Fruit fly (Drosophila melanogaster) whole organism, embryonic: ENCODE data around the gene Iyd.

Experiments
- Abd-B ChIP-seq: fragments of 200-800 bp; sonication (Bioruptor generic); optimal IDR thresholded peaks from 2 replicates; lab custom pipeline; 2018; ENCODE audit warnings: missing biosample characterization, mild to moderate bottlenecking, missing genetic modification characterization, moderate library complexity
- Bgb ChIP-seq: fragments of 200-800 bp; sonication (Bioruptor generic); IDR thresholded peaks from 2 replicates; pipeline ENCODE4 v1.3.6; 2022; ENCODE audit warnings: missing biosample characterization, missing genetic modification characterization; ENCODE audit not compliant: partially characterized antibody
- Blimp-1 ChIP-seq: fragments of 200-800 bp; sonication (Bioruptor generic); optimal IDR thresholded peaks from 3 replicates; lab custom pipeline; 2018; ENCODE audit warnings: missing biosample characterization, missing genetic modification characterization, mild to moderate bottlenecking, moderate library complexity, missing genetic modification reagents
- Bteb2 ChIP-seq: fragments of 200-800 bp; sonication (Bioruptor generic); optimal IDR thresholded peaks from 2 replicates; lab custom pipeline; 2016; ENCODE audit warnings: missing biosample characterization, missing genetic modification characterization
- CG1024 ChIP-seq: fragments of 200-800 bp; sonication (Bioruptor generic); IDR thresholded peaks from 2 replicates; pipeline ENCODE4 v1.3.6; 2022; ENCODE audit warnings: missing biosample characterization, missing genetic modification characterization
- CG10543 ChIP-seq: fragments of 200-800 bp; sonication (Bioruptor generic); optimal IDR thresholded peaks from 3 replicates; lab custom pipeline; 2017; ENCODE audit warnings: missing biosample characterization, mild to moderate bottlenecking, missing genetic modification characterization, moderate library complexity
- CG11504 ChIP-seq: fragments of 200-800 bp; sonication (Bioruptor generic); optimal IDR thresholded peaks from 3 replicates; lab custom pipeline; 2019; ENCODE audit warnings: missing biosample characterization, mild to moderate bottlenecking, missing genetic modification characterization, moderate library complexity
- CG12104 ChIP-seq: fragments of 200-800 bp; sonication (Bioruptor generic); optimal IDR thresholded peaks from 3 replicates; lab custom pipeline; 2016; ENCODE audit warnings: missing biosample characterization, missing genetic modification characterization
- CG12769 ChIP-seq: fragments of 200-800 bp; sonication (Bioruptor generic); optimal IDR thresholded peaks from 2 replicates; lab custom pipeline; 2019; ENCODE audit warnings: missing biosample characterization, mild to moderate bottlenecking, missing genetic modification characterization, moderate library complexity
- CG13296 ChIP-seq: fragments of 200-800 bp; sonication (Bioruptor generic); optimal IDR thresholded peaks from 3 replicates; lab custom pipeline; 2018; ENCODE audit warnings: missing biosample characterization, mild to moderate bottlenecking, missing genetic modification characterization
- CG17361 ChIP-seq: fragments of 200-800 bp; sonication (Bioruptor generic); IDR thresholded peaks from 3 replicates; pipeline ENCODE4 v1.3.6; 2022; ENCODE audit warnings: missing biosample characterization, missing genetic modification characterization
- CG17568 ChIP-seq: fragments of 200-800 bp; sonication (Bioruptor generic); optimal IDR thresholded peaks from 2 replicates; lab custom pipeline; 2018; ENCODE audit warnings: missing biosample characterization, mild to moderate bottlenecking, missing genetic modification characterization, moderate library complexity
- CG2129 ChIP-seq: fragments of 200-800 bp; sonication (Bioruptor generic); IDR thresholded peaks from 2 replicates; pipeline ENCODE4 v1.3.6; 2022; ENCODE audit warnings: missing biosample characterization, missing genetic modification characterization; ENCODE audit not compliant: partially characterized antibody
- CG2199 ChIP-seq: fragments of 200-800 bp; sonication (Bioruptor generic); IDR thresholded peaks from 3 replicates; pipeline ENCODE4 v1.3.6; 2022; ENCODE audit warnings: missing biosample characterization, missing genetic modification characterization
- CG4404 ChIP-seq: fragments of 200-800 bp; sonication (Bioruptor generic); IDR thresholded peaks from 2 replicates; pipeline ENCODE4 v1.3.6; 2022; ENCODE audit warnings: missing biosample characterization, missing genetic modification characterization
- CG6854 ChIP-seq: fragments of 200-800 bp; sonication (Bioruptor generic); optimal IDR thresholded peaks from 3 replicates; lab custom pipeline; 2017; ENCODE audit warnings: missing biosample characterization, mild to moderate bottlenecking, missing genetic modification characterization
- CG9609 ChIP-seq: fragments of 200-800 bp; sonication (Bioruptor generic); optimal IDR thresholded peaks from 3 replicates; lab custom pipeline; 2016; ENCODE audit warnings: missing biosample characterization, missing genetic modification characterization
- Dip3 ChIP-seq: fragments of 200-800 bp; sonication (Bioruptor generic); optimal IDR thresholded peaks from 3 replicates; lab custom pipeline; 2016; ENCODE audit warnings: missing biosample characterization, missing genetic modification characterization
- Hr3 ChIP-seq: fragments of 200-800 bp; sonication (Bioruptor generic); optimal IDR thresholded peaks from 3 replicates; lab custom pipeline; 2016; ENCODE audit warnings: missing biosample characterization, missing genetic modification characterization
- Hr78 ChIP-seq, 2 experiments: fragments of 200-800 bp in 1 of 2; fragments of >200 bp in 1 of 2; sonication (Bioruptor generic) in 1 of 2; optimal IDR thresholded peaks; 2 replicates each; lab custom pipeline; 2017 to 2019; ENCODE audit warnings: missing biosample characterization in 2 of 2, missing genetic modification characterization in 2 of 2, mild to moderate bottlenecking in 1 of 2, moderate library complexity in 1 of 2
- Jarid2 ChIP-seq: fragments of 200-800 bp; sonication (Bioruptor generic); optimal IDR thresholded peaks from 3 replicates; lab custom pipeline; 2017; ENCODE audit warnings: mild to moderate bottlenecking, missing biosample characterization, missing genetic modification reagents, missing genetic modification characterization
- NfI ChIP-seq: fragments of 200-800 bp; sonication (Bioruptor generic); optimal IDR thresholded peaks from 3 replicates; lab custom pipeline; 2018; ENCODE audit warnings: missing biosample characterization, mild to moderate bottlenecking, missing genetic modification characterization, moderate library complexity
- Oaz ChIP-seq: fragments of 200-800 bp; sonication (Bioruptor generic); IDR thresholded peaks from 2 replicates; pipeline ENCODE4 v1.3.6; 2022; ENCODE audit warnings: missing biosample characterization, missing genetic modification characterization
- Scr ChIP-seq: fragments of 200-800 bp; sonication (Bioruptor generic); IDR thresholded peaks from 2 replicates; pipeline ENCODE4 v1.3.6; 2022; ENCODE audit warnings: missing biosample characterization, missing genetic modification characterization; ENCODE audit not compliant: partially characterized antibody
- Sox102F ChIP-seq: fragments of 200-800 bp; sonication (Bioruptor generic); optimal IDR thresholded peaks from 2 replicates; lab custom pipeline; 2018; ENCODE audit warnings: missing biosample characterization, mild to moderate bottlenecking, missing genetic modification characterization, moderate library complexity
- ac ChIP-seq: fragments of 200-800 bp; sonication (Bioruptor generic); optimal IDR thresholded peaks from 3 replicates; lab custom pipeline; 2017; ENCODE audit warnings: missing biosample characterization, mild to moderate bottlenecking, missing genetic modification characterization
- aop ChIP-seq: fragments of 200-800 bp; sonication (Bioruptor generic); IDR thresholded peaks from 2 replicates; pipeline ENCODE4 v1.3.6; 2022; ENCODE audit warnings: missing biosample characterization, missing genetic modification characterization
- ash1 ChIP-seq: fragments of 200-800 bp; sonication (Bioruptor generic); optimal IDR thresholded peaks from 2 replicates; lab custom pipeline; 2018; ENCODE audit warnings: missing biosample characterization, mild to moderate bottlenecking, missing genetic modification characterization
- bab2 ChIP-seq: fragments of 200-800 bp; sonication (Bioruptor generic); optimal IDR thresholded peaks from 2 replicates; lab custom pipeline; 2016; ENCODE audit warnings: missing biosample characterization, missing genetic modification characterization
- bsh ChIP-seq, 2 experiments: fragments of 200-800 bp; sonication (Bioruptor generic); optimal IDR thresholded peaks; 2 replicates each; lab custom pipeline; 2017 to 2018; ENCODE audit warnings: mild to moderate bottlenecking in 2 of 2, missing biosample characterization in 2 of 2, missing genetic modification characterization in 2 of 2, moderate library complexity in 1 of 2
- croc ChIP-seq: fragments of 200-800 bp; sonication (Bioruptor generic); conservative IDR thresholded peaks from 3 replicates; pipeline ENCODE4 v1.3.6; 2022; ENCODE audit warnings: missing biosample characterization, missing genetic modification characterization
- fd102C ChIP-seq: fragments of 200-800 bp; sonication (Bioruptor generic); optimal IDR thresholded peaks from 2 replicates; lab custom pipeline; 2018; ENCODE audit warnings: missing biosample characterization, mild to moderate bottlenecking, missing genetic modification characterization, moderate library complexity
- fd3F ChIP-seq: fragments of 200-800 bp; sonication (Bioruptor generic); optimal IDR thresholded peaks from 2 replicates; lab custom pipeline; 2018; ENCODE audit warnings: missing biosample characterization, mild to moderate bottlenecking, missing genetic modification characterization, moderate library complexity
- gce ChIP-seq: fragments of 200-800 bp; sonication (Bioruptor generic); IDR thresholded peaks from 3 replicates; pipeline ENCODE4 v1.3.6; 2022; ENCODE audit warnings: missing biosample characterization, missing genetic modification characterization
- ken ChIP-seq: fragments of 200-800 bp; sonication (Bioruptor generic); IDR thresholded peaks from 3 replicates; pipeline ENCODE4 v1.3.6; 2022; ENCODE audit warnings: missing biosample characterization, missing genetic modification characterization
- kni ChIP-seq: fragments of 200-800 bp; sonication (Bioruptor generic); optimal IDR thresholded peaks from 3 replicates; lab custom pipeline; 2017; ENCODE audit warnings: mild to moderate bottlenecking, missing biosample characterization, missing genetic modification reagents, missing genetic modification characterization
- luna ChIP-seq: fragments of 200-800 bp; sonication (Bioruptor generic); optimal IDR thresholded peaks from 2 replicates; lab custom pipeline; 2016; ENCODE audit warnings: missing biosample characterization, missing genetic modification characterization
- onecut ChIP-seq: fragments of 200-800 bp; sonication (Bioruptor generic); IDR thresholded peaks from 2 replicates; pipeline ENCODE4 v1.3.6; 2022; ENCODE audit warnings: missing biosample characterization, missing genetic modification characterization
- org-1 ChIP-seq: fragments of 200-800 bp; sonication (Bioruptor generic); optimal IDR thresholded peaks from 2 replicates; lab custom pipeline; 2017; ENCODE audit warnings: missing biosample characterization, missing genetic modification characterization
- pan ChIP-seq, 4 experiments: fragments of >200 bp in 3 of 4; fragments of 200-800 bp in 1 of 4; sonication (Bioruptor generic) in 1 of 4; optimal IDR thresholded peaks in 3 of 4; IDR thresholded peaks in 1 of 4; 2 replicates each; pipeline versions ENCODE4 v1.3.6 to Lab custom; 2017 to 2022; ENCODE audit warnings: missing biosample characterization in 2 of 4, missing genetic modification characterization in 2 of 4, mixed read lengths in 1 of 4
- pnt ChIP-seq: fragments of 200-800 bp; sonication (Bioruptor generic); optimal IDR thresholded peaks from 3 replicates; lab custom pipeline; 2016; ENCODE audit warnings: missing biosample characterization, missing genetic modification characterization
- ro ChIP-seq: fragments of 200-800 bp; sonication (Bioruptor generic); IDR thresholded peaks from 2 replicates; pipeline ENCODE4 v1.3.6; 2022; ENCODE audit warnings: missing biosample characterization, missing genetic modification characterization
- sd ChIP-seq: fragments of 200-800 bp; sonication (Bioruptor generic); optimal IDR thresholded peaks from 3 replicates; lab custom pipeline; 2018; ENCODE audit warnings: missing biosample characterization, mild to moderate bottlenecking, missing genetic modification characterization, moderate library complexity
- sqz ChIP-seq: fragments of 200-800 bp; sonication (Bioruptor generic); optimal IDR thresholded peaks from 3 replicates; lab custom pipeline; 2018; ENCODE audit warnings: missing biosample characterization, mild to moderate bottlenecking, missing genetic modification characterization
- tll ChIP-seq, 2 experiments: fragments of 200-800 bp in 1 of 2; fragments of >200 bp in 1 of 2; sonication (Bioruptor generic) in 1 of 2; optimal IDR thresholded peaks; 2 replicates each; lab custom pipeline; 2017 to 2019; ENCODE audit warnings: missing biosample characterization in 2 of 2, missing genetic modification characterization in 2 of 2, mild to moderate bottlenecking in 1 of 2, moderate library complexity in 1 of 2
- ttk ChIP-seq: fragments of 200-800 bp; sonication (Bioruptor generic); IDR thresholded peaks from 2 replicates; pipeline ENCODE4 v2.1.2; 2022; ENCODE audit warnings: missing biosample characterization, missing genetic modification characterization
- vnd ChIP-seq: fragments of 200-800 bp; sonication (Bioruptor generic); IDR thresholded peaks from 3 replicates; pipeline ENCODE4 v1.3.6; 2022; ENCODE audit warnings: missing biosample characterization, missing genetic modification characterization; ENCODE audit not compliant: partially characterized antibody
- wek ChIP-seq: fragments of 200-800 bp; sonication (Bioruptor generic); optimal IDR thresholded peaks from 3 replicates; lab custom pipeline; 2018; ENCODE audit warnings: missing biosample characterization, mild to moderate bottlenecking, missing genetic modification characterization, moderate library complexity
- zen2 ChIP-seq: fragments of 200-800 bp; sonication (Bioruptor generic); IDR thresholded peaks from 3 replicates; pipeline ENCODE4 v1.3.6; 2022; ENCODE audit warnings: missing biosample characterization, missing genetic modification characterization; ENCODE audit not compliant: partially characterized antibody

Iyd gene

dm6 chr3L:11123088-11123487 is 27.0 kb upstream of the Iyd start, which contains the start of the genes Ufd1 and NaPi-III (continued):
- TF ChIP-seq CG11504 (peak; percentile 61), croc (GFP tag; lab: Robert Waterston, UW) (no peak), Bteb2 (GFP tag; lab: Kevin White, UChicago) (no peak), Jarid2 (GFP tag; lab: Kevin White, UChicago) (no peak), zen2 (GFP tag; lab: Robert Waterston, UW) (peak; percentile 65; the same call in 2 of the 3 replicates), ac (GFP tag; lab: Kevin White, UChicago) (no peak), bab2 (GFP tag; lab: Kevin White, UChicago) (peak; percentile 14), bsh (GFP tag; optimal IDR thresholded peaks at IDR 0.05; lab: Kevin White, UChicago) (no peak), ro (no peak), gce (GFP tag; lab: Robert Waterston, UW) (no peak), CG12769 (tag; lab: Kevin White, UChicago) (peak; percentile 67), wek (GFP tag; lab: Kevin White, UChicago) (no peak), CG4404 (GFP tag; lab: Robert Waterston, UW) (no peak), Hr3 (no peak), org-1 (no peak), Abd-B (GFP tag; lab: Kevin White, UChicago) (peak; percentile 42), tll (GFP tag; optimal IDR thresholded peaks at IDR 0.05; lab: Kevin White, UChicago) (no peak), CG1024 (GFP tag; lab: Robert Waterston, UW) (no peak), Bgb (GFP tag; lab: Robert Waterston, UW) (peak; percentile 91), fd3F (no peak), ash1 (GFP tag; lab: Kevin White, UChicago) (no peak), Sox102F (GFP tag; lab: Kevin White, UChicago) (peak; percentile 16), Dip3 (GFP tag; lab: Kevin White, UChicago) (no peak), Hr78 (GFP tag; optimal IDR thresholded peaks at IDR 0.05; lab: Kevin White, UChicago) (no peak), luna (GFP tag; lab: Kevin White, UChicago) (peak; percentile 2), CG12104 (GFP tag; lab: Kevin White, UChicago) (no peak), CG2129 (GFP tag; lab: Robert Waterston, UW) (peak; percentile 53), Scr (GFP tag; lab: Robert Waterston, UW) (peak; percentile 81), onecut (GFP tag; lab: Robert Waterston, UW) (no peak), CG17568 (GFP tag; lab: Kevin White, UChicago) (no peak), Oaz (GFP tag; lab: Robert Waterston, UW) (no peak), pnt (GFP tag; lab: Kevin White, UChicago) (peak; percentile 26), fd102C (GFP tag; lab: Kevin White, UChicago) (no peak), kni (no peak), ken (0 out of 3 replicates have a peak, but pooled peaks have one; percentile 4), sd (peak; percentile 77), NfI (peak; percentile 14), vnd (peak; percentile 61; the same call in 2 of the 3 replicates), CG9609 (GFP tag; lab: Kevin White, UChicago) (peak; percentile 52), ttk (GFP tag; lab: Robert Waterston, UW) (no peak), CG17361 (no peak), CG2199 (GFP tag; lab: Robert Waterston, UW) (no peak), CG10543 (GFP tag; lab: Kevin White, UChicago) (no peak), aop (GFP tag; lab: Robert Waterston, UW) (no peak), CG13296 (GFP tag; lab: Kevin White, UChicago) (no peak), sqz (GFP tag; lab: Kevin White, UChicago) (peak; percentile 88), Blimp-1 (GFP tag; lab: Kevin White, UChicago) (no peak), pan (optimal IDR thresholded peaks at IDR 0.05; lab: Kevin White, UChicago) (no peak), pan (GFP tag; optimal IDR thresholded peaks at IDR 0.05 in 1 of 2, IDR thresholded peaks at IDR 0.05 in 1 of 2) (no peak), CG6854 (no peak)
